Fruit fly (Drosophila melanogaster) Kc167 (cell line): ENCODE data around the gene MP1.

Source experiments
- Myc ChIP-seq: fragments of >200 bp; optimal IDR thresholded peaks from 2 replicates; lab custom pipeline; 2017; ENCODE audit warnings: missing external identifiers
- Sin3A ChIP-seq: fragments of >200 bp; optimal IDR thresholded peaks from 2 replicates; lab custom pipeline; 2018; ENCODE audit warnings: missing external identifiers
- h ChIP-seq: fragments of >200 bp; optimal IDR thresholded peaks from 3 replicates; lab custom pipeline; 2018; ENCODE audit warnings: missing external identifiers
- insv ChIP-seq: fragments of >200 bp; optimal IDR thresholded peaks from 3 replicates; lab custom pipeline; 2018; ENCODE audit warnings: missing external identifiers
- psq ChIP-seq: fragments of >200 bp; optimal IDR thresholded peaks from 2 replicates; lab custom pipeline; 2017; ENCODE audit warnings: missing external identifiers
- ttk ChIP-seq: sonication (Bioruptor generic); optimal IDR thresholded peaks from 2 replicates; lab custom pipeline; 2017; ENCODE audit warnings: missing external identifiers

The MP1 gene

DNA sequence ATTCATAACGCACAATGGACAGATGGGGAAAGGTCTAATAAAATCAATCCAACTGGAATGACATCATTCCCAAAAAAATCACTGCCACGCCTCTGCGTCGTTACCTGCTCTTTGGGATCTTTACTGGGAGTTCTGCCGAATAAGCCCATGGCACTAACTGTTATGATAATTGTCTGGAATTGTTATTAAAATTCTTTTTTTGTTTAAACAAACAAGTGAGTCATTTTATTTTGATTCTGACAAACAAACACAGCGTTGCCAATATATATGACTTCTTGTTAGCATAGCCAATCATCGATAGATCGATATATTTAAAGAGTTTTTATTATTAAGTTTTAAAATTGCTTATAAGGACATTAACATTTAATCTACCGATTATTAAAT, 3.0 kb downstream of the MP1 start, which contains the start of gene Vps24:
Vps24 (minus strand) TSS at position 265 of the 384 bp plus-strand sequence.
- no peak for TF ChIP-seq Sin3A
- TF ChIP-seq insv (lab: Kevin White, UChicago): no peak
- TF ChIP-seq Myc (lab: Kevin White, UChicago): no peak
- TF ChIP-seq h (lab: Kevin White, UChicago): no peak
- no peak for TF ChIP-seq ttk (lab: Kevin White, UChicago)
- no peak for TF ChIP-seq psq

DNA sequence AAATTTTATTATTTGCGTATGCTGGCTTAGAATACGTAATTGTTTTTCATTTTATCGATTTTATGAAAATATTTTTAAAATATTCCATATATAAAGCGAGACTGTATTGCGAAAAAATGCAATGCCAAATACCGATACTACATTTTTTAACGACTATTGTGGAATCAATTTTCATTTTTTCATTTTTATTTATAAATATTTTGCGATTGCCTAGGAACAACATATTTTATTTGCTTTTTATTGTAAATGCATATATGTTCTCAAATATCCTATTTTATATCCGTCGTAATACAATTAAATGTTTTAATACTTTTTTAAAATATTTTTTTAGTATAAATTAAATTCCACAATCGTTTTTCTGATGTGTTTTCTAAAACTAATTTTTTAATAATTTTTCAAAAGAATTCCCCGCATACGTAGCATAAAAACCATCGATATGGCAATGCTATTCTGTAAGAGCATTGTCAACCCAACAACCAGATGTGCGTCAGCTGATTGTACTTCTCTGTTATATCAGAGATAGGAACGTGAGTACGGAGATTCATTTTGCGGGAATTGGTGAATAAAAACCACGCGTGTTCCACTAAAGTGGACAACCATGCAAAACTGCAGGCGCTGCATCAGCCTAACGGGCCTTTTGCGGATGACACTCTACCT, 3.5 kb downstream of the MP1 start, which contains the start of gene Suv3:
Suv3 (plus strand) TSS at position 489 of the 657 bp plus-strand sequence.
- TF ChIP-seq psq (no peak), Myc (lab: Kevin White, UChicago) (no peak), h (lab: Kevin White, UChicago) (no peak), insv (lab: Kevin White, UChicago) (no peak)

DNA sequence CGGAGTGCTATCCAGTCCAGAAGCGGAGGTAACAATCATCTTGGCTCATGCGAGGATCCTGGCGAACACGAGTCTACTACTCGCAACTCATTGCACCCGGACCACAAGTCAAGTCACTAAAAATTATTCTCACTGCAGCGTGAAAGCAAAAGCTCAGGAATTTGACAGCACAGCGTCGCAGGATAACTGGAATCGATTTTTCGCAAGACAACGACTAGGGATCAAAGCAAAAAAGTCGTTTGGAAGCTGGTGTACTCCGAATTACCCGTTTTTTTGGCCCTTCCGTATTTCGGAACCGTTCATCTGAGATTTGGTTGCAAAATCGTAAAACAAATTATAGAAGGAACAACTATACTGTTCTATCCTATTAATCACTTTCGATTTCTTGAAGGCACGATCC, 10.9 kb downstream of the MP1 start:
- TF ChIP-seq ttk (lab: Kevin White, UChicago) (no peak), insv (lab: Kevin White, UChicago) (no peak), h (lab: Kevin White, UChicago) (no peak), Sin3A (no peak), Myc (lab: Kevin White, UChicago) (no peak), psq (no peak)

DNA sequence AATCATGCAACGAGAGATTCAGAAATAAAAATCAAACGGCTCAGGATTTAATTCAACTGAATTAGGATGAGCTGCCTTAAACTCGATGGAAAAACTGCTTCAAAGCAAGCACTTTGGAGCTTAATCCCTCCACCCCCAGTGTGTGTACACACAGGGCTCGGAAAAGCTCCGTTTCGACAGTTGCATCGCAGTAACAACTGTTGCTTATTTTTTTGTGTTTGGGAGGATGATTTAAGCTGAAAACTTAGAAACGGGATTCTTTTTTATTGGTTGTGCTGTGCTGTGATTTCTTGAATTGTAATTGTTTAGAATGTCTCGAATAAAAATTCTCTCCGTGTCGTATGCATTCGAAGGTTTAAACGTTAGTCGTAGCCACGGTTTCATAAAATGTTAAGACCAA, 11.3 kb downstream of the MP1 start, which contains the start of gene Syt14:
Syt14 (minus strand) TSS at position 71 of the 400 bp plus-strand sequence.
- TF ChIP-seq Sin3A (no peak), ttk (lab: Kevin White, UChicago) (no peak), h (lab: Kevin White, UChicago) (no peak), psq (no peak), Myc (lab: Kevin White, UChicago) (no peak), insv (lab: Kevin White, UChicago) (no peak)

DNA sequence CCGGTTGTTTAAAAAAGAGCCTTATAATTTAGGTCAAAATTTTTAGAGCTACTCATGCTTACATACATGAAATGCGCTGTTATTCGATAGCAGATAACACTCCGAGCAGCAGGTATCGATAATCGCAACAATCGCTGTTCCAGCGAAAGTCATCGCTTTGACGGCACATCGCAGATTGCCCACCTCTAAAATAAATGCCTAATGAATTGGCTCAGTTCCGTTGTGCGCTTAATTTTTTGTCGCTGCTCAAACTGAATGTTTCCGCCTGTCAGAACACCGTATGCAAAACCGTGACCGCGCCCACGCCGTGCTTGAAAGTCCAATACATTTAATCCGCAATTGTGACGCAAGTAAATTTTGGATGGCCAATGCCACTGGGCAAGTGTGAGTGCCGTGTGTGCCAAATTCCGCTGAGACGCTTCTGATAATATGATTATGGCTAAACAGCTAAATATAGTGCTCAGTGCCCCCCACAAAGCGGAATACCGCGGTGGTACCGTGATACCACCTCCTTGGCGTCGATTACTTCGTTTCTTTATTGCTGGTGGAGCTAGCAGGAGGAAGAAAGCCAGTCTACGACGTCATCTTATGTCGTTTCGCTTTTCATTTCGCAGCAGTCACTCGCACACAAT, 11.9 kb downstream of the MP1 start, which contains the start of gene CG9795:
CG9795 (plus strand) TSS at position 177 of the 632 bp plus-strand sequence.
- no peak for TF ChIP-seq psq
- no peak for TF ChIP-seq insv (lab: Kevin White, UChicago)
- no peak for TF ChIP-seq ttk (lab: Kevin White, UChicago)
- TF ChIP-seq Sin3A: no peak
- TF ChIP-seq h (lab: Kevin White, UChicago): no peak
- no peak for TF ChIP-seq Myc (lab: Kevin White, UChicago)

DNA sequence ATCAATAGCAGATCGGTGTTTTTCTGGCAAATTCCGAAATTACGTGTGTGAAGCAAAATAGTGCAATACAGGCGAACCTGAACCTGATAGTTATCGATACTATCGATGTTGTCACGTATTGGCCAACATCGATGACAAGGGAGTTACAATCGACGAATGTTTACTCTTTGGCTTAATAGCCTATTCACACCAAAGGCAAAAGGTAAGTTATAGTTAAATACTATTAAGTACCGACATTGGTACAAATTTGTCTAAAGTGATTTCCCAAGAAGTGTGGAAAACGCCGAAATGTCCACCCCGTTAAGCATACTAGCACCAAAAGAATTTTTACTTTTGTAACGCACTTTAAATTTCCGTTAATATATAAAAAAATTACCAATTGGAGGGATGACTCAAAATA, 26.3 kb downstream of the MP1 start, which contains the start of gene CG9776:
CG9776 (minus strand) TSS at position 108 of the 400 bp plus-strand sequence.
- TF ChIP-seq insv (lab: Kevin White, UChicago): no peak
- no peak for TF ChIP-seq h (lab: Kevin White, UChicago)
- no peak for TF ChIP-seq Sin3A
- TF ChIP-seq Myc (lab: Kevin White, UChicago): no peak
- no peak for TF ChIP-seq psq
- TF ChIP-seq ttk (lab: Kevin White, UChicago): no peak

DNA sequence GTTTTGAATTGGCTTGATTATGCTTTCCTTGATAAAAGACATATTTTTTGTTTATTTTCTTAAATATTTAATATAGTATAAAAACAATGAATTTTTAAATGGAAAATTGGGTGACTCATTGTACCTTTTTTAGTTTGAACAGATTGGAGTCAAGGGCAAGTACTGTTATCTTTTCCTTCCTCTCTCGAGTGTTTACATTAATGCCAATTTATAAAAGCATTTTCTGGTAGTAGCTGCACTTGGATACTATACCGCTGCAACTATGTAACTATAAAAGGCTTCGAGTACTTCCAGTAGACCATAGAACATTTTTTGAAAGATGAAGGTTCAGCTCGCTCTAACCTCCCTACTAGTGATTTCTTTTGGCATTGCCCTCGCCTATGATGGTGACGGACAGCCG, 27.1 kb downstream of the MP1 start, which contains the start of gene CG14645:
CG14645 (plus strand) TSS at position 301 of the 400 bp plus-strand sequence.
- TF ChIP-seq h (lab: Kevin White, UChicago) (no peak), Sin3A (no peak), insv (lab: Kevin White, UChicago) (no peak), Myc (lab: Kevin White, UChicago) (no peak), ttk (lab: Kevin White, UChicago) (no peak), psq (no peak)

DNA sequence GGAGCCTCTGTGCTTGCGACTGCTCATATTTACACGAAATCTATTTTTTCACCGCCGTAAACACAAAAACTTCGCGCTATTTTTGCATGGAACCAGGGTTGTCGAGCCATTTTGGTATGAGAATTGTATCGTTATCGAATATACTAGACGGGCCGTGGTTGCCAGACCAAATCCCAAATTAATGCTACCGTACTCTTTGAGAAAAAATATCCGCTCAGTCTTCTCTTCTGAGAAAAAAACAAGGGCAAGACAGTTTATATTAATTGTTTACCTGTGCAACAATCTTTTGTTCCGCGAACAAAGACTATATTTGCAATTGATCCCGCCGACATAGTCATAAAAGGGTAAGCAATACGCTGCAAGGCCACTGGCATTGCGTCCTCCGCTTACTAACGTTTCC, 29.9 kb downstream of the MP1 start, which contains the start of the genes Skp2 and CG1103:
Skp2 (minus strand) TSS at position 95 of the 400 bp plus-strand sequence.
CG1103 (plus strand) TSS at position 176 of the 400 bp plus-strand sequence.
- no peak for TF ChIP-seq Myc (lab: Kevin White, UChicago)
- TF ChIP-seq ttk (lab: Kevin White, UChicago): no peak
- TF ChIP-seq Sin3A: no peak
- TF ChIP-seq insv (lab: Kevin White, UChicago): no peak
- no peak for TF ChIP-seq psq
- no peak for TF ChIP-seq h (lab: Kevin White, UChicago)

DNA sequence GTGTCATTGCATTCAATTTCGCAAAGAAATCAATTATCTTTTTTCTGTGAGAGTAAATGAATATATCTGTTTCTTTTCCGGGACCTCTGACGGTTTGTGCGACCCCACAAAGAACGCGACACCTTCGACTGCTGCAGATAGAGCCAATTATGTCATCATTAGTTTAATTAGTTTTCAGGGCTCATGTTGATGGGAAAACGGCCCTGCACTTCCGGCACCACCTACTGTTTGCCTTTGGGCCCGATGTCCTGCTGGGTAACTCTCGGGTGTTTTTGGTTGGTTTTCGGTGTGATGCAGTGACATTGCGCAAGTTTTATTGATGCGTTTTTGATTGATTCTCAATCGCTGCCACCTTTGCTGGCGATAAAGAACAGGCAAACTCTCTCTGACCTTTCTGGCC, 32.5 kb downstream of the MP1 start:
- TF ChIP-seq psq (no peak), ttk (lab: Kevin White, UChicago) (no peak), h (lab: Kevin White, UChicago) (no peak), insv (lab: Kevin White, UChicago) (no peak), Myc (lab: Kevin White, UChicago) (no peak), Sin3A (no peak)

DNA sequence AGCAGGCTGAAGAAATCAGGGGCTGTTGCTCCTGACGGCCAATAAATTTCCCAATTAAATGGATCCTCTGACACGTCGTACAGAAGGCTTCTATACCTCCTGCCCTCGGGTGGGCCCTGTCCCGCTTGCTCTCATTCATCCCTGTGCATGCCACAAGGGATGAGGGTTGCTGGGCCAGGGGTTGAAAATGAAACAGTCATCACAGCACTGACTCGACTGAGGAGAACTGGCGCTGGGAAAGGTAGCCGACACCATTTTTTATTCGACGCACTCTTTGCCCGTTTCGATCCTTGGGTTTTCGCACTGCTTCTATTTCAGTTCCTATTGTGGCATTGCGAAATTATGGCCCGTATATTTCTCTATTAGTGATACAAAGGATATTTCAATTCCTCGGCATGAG, 33.5 kb downstream of the MP1 start:
- no peak for TF ChIP-seq psq
- TF ChIP-seq ttk (lab: Kevin White, UChicago): no peak
- TF ChIP-seq h (lab: Kevin White, UChicago): no peak
- no peak for TF ChIP-seq Sin3A
- no peak for TF ChIP-seq insv (lab: Kevin White, UChicago)
- no peak for TF ChIP-seq Myc (lab: Kevin White, UChicago)

DNA sequence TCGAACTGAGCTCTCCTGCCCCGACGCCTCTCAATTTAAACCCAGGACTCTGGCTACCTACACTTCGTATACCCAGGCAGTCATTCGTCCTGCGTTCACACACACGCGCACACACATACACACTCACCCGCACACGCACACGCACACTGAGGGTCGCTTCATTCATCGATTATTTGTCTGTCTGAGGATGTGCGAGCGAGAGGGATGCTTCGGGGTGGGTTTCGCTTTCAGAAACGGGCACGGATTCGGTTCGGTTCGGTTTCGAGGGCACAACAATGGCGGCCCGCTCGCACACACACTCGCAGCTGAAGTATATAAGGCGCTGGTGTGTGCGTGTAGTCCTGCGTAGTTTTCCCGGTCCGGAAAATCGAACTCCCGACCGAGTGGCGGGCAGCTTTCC, 38.9 kb downstream of the MP1 start, which contains the start of gene hkb:
hkb (minus strand) TSS at position 11 of the 400 bp plus-strand sequence.
- no peak for TF ChIP-seq Sin3A
- no peak for TF ChIP-seq Myc (lab: Kevin White, UChicago)
- TF ChIP-seq psq: no peak
- no peak for TF ChIP-seq ttk (lab: Kevin White, UChicago)
- no peak for TF ChIP-seq h (lab: Kevin White, UChicago)
- TF ChIP-seq insv (lab: Kevin White, UChicago): no peak
